Worm (Caenorhabditis elegans): ENCODE results near the gene ldb-1.

Gene ldb-1

ce11 chrX:11012337-11012736 lies 16.4 kb upstream of the ldb-1 start, which contains the start of gene F58A3.3:
Gene F58A3.3 (plus strand): TSS chrX:11012637.
- TF ChIP-seq unc-62 (GFP tag; optimal IDR thresholded peaks at IDR 0.05), result no peak

DNA sequence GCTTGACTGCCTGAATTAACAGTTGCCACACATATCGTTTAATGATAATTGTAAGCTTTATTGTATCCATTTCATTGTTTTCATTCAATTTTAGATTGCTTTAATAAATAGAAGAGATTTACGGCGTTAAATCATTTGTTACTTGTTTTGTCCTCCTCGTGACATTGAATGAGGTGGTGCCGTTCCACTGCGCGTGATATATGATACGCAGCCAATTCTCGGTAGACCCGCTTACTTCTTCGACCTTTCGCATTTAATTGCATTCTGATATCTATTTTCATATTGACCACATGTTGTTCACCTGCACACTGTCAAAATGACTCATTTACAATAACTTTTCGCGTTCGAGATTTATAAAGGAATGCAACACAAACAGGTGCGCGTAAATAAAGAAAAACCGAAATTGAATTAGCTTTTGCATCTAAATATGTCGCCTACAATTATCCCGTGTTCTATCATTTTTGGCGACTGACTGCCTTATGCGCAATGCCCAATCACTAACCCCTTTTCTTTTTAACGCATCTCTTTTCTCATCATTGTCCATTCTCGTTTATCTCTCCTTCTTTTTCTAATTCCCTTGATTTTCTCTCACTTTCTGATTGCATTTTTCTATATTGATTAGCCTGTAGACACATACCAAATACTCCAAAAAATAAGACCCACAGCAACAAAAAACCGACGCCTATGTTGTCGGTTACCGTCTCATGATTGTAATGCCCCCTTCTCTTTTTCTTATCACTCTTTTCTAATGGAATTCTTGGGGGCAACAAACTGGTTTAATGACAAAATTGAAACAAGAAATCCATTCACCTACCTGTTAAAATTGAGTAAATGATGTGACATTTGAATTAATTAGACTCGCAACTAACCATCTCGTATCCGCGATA lies 14.1 kb upstream of the ldb-1 start:
- no peak for TF ChIP-seq unc-62 (GFP tag; optimal IDR thresholded peaks at IDR 0.05)

ce11 chrX:11016100-11016499 lies 12.6 kb upstream of the ldb-1 start, which contains the start of gene egl-15:
Gene egl-15 (plus strand): TSS chrX:11016400.
- no peak for TF ChIP-seq unc-62 (GFP tag; optimal IDR thresholded peaks at IDR 0.05)

DNA sequence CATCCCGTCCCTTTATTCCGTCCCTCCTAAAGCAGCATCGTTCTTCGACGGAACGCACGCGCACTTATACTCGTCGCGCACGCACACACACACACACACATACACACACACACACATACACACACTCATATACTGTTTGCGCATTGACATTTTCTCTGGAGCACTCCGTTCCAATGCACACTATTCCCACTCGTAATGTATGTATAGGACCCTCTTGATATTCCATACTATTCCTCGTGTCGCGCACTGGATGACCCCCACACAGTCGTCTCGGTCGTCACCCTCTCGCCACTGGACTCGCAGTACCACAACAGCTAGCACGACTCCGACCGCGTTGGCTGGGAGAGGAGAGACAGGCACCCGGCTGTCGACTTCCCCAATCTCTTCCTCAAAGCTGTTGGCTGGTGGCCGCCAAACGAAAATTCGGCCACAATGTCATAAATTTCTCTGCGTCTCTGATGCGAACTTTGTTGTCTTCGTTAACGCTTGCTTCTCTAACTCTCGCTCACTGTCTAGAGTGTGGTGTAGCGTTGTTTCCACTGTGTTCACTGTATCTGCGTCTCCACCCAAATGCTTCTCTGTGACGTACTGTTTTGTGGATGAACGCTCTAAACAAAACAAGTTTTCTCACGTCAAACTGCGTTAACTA lies 2.5 kb downstream of the ldb-1 start:
- TF ChIP-seq unc-62 (GFP tag; optimal IDR thresholded peaks at IDR 0.05), result no peak

DNA sequence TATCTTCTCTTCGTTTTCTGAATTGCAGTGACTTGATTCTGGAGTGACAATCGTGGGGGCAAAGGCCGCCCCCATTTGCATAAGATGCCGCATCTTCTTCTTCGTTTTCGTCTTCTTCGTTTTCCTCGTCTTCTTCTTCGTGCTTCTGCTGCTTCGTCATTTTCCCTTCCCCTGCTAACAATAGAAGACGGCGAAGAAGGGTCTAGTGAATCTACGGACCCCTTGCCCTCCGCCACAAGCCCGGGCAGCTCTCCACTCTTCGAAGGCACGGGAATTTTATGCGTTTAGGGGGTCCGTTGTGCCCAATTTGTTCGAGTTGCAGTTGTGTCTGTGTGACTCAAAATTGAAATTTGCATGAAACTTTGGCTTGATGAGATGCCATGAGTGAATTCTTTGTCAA lies 3.2 kb downstream of the ldb-1 start:
- no peak for TF ChIP-seq unc-62 (GFP tag; optimal IDR thresholded peaks at IDR 0.05)

DNA sequence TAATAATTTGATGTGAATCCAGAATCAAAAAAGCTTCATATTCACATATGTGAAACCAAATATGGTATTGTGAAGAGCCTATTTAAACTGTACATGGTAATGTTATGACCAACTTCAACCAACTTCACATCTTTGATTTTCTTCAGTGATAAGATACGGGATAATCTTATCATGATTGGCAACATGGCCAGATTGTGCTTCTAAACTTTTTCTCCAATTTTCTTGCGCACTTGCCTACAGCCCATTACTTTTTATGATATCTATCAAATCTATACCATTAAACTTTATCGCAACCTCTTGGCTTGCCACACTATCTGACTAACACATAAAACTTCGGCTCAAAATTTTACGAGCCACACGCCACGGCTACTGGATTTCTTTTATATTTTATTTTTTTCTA lies 3.7 kb downstream of the ldb-1 start:
- TF ChIP-seq unc-62 (GFP tag; optimal IDR thresholded peaks at IDR 0.05), result no peak

DNA sequence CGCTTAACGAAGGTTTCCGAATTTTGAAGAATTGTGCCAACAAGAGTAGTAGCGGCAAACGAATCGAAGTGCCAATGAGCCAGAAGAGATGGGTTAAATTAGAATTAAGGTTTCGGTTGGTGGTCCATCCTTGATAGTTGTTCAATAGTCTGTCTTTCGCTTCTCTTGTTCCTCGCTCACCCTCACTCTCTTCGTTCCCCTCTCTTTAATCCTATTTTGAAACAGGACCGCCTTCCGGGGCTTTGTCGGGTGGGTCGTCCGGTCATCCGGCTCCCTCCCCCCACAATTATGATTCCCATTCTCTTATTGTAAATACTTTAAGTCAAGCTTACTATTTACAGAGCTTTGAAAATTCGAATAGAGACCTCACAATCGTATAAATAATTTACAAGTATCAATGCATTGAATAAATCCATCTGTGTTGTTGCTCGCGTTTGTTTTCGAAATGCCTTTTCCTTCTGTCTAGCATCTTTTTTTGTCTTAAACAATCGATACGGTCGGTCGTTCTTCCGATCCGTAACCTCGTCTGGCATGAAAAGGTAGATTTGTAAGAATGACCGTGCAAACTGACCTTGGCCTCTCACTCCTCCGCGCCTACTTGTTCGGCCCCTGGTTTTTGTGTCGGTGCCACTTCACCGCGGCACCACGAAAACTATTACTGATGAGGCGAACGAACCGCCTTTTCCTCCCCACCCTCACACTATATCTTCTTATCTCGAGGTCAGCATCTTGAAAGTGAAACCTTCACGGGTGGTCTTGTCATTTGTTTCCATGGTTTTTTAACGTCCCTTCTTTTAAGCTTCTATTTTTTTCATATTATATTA lies 4.6 kb downstream of the ldb-1 start:
- no peak for TF ChIP-seq unc-62 (GFP tag; optimal IDR thresholded peaks at IDR 0.05)

DNA sequence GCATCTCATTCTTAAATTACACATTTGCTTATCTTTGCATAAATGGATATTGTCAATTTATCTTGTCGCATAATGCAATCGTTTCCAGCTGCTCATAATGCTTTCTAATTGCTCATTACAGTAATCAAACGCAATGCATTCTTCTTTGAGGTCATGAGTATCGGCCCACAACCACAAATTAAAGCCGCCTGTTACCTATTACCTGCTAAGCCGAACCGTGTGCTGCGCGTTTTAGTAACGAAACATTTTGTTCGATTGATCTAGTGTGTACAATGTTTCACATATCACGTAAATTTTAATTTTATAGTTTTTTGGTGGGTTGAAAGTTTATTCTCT lies 5.2 kb downstream of the ldb-1 start:
- TF ChIP-seq unc-62 (GFP tag; optimal IDR thresholded peaks at IDR 0.05), result no peak

DNA sequence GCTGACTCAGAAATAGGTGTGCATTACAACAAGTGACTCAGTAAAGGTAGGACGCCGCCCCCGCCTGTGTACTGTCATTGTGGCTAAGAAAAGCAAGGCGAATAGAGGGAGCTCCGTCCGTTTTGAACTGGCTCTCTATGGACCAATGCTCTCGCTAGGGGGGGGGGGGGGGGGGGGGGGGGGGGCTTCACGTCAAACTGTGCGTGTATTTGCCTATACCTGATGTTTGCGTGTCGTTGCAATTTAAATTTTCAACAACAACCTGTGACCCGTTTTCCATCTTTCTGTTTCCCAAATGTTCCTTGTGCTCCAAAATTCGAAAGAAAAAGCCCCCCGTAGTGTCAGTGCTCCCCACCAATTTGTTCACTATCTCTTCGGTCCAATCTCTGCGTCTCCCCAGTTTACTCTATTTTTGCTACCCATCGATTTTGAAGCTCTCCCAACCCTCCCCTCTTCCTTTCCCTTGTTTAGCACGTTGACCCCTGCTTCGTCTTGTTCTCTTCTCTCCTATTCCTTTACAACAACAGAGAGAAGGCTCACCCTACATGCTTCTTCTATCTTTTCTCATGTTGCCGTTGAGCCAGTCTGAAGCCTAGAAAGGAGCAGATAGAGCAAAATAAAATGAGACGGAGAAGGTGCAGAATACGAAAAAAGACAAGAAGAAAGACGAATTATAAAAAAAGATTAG lies 5.9 kb downstream of the ldb-1 start:
- TF ChIP-seq unc-62 (GFP tag; optimal IDR thresholded peaks at IDR 0.05), result no peak

DNA sequence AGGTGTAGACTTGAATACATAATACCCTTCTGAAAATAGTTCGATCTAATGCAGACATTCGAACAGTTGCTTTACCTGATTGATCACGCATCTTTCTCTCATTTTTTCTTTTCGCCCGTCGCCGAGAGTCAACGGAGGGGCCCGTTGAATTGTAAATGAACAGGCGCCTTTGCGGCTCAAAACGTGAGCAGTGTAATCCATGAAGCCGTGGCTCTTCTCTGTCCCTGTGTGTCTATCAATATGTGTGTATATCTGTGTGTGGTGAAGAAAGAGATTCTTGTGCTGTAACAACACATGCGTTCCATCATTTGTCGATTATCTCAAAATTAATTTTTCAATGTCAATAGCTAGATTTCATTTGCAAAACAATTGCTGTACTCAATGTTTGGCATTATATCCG lies 6.8 kb downstream of the ldb-1 start:
- TF ChIP-seq unc-62 (GFP tag; optimal IDR thresholded peaks at IDR 0.05), result no peak

DNA sequence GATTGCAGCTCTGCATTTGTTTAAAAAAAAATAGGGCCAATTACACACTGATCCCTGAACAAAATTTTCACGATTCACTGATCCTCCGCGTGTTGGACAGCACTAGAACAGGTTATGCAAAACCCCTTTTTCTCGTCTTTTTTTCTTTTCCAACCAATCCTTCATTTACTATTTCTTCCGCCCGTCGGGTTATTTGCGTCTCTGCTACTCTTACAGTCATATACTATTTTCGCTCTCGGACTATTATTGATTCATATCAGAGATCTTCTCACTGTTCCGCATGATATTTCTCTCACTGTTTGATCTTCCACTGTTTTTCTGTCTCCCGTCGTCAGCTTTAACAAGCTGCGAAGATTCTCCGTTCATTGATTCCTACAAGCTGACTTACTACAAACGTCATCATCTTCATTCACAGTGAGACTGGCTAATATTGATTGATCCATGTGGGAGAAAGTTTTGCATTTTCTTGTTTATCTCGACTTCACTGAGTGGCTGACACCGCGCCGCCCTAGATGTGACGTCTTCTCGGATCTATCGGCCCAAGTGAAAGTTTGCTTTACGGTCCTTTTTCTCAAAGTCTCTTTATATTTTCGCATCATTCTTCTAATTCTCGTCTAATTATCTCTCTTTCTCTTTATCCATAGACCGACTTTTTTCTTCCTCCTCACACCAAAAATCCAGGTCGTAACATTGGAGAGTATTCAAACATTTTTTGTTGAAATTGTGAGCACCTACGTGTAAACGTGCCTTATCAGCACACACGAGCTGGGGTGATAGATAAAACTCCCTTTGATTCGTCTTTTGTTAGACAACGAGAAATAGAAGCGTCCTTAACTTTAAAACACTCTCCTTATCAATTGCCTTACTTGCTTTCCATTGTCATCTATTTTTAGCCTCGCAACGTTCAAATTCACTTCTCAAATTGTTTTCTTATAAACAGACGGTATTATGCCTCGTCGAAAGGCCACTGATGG lies 7.7 kb downstream of the ldb-1 start:
- TF ChIP-seq unc-62 (GFP tag; optimal IDR thresholded peaks at IDR 0.05), result no peak

- TF ChIP-seq unc-62 (GFP tag; optimal IDR thresholded peaks at IDR 0.05), result no peak
Observed at ce11 chrX:11038221-11038620, 9.5 kb downstream of the ldb-1 start.

DNA sequence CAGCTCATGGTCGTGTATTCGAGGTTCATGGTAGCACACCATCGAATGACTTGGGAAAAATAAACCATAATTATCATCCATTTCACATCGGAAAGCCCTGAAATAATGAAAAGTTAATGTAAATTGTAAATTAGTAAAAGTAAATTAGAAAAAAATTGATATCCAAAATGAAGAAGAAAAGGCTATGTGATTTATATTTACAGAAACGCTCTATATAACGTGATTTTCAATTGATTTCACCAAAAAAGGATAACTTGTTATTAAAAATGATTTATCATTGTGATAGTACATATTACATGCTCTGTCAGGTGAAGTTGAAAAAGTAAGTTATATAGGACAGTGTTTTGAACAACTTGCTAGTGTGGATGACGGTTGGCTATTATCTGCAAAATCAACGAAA lies 14.1 kb downstream of the ldb-1 start, which contains the start of gene C09F12.3:
Gene C09F12.3, minus strand, starts transcription at position 101 of the 400 bp plus-strand sequence.
- no peak for TF ChIP-seq unc-62 (GFP tag; optimal IDR thresholded peaks at IDR 0.05)

DNA sequence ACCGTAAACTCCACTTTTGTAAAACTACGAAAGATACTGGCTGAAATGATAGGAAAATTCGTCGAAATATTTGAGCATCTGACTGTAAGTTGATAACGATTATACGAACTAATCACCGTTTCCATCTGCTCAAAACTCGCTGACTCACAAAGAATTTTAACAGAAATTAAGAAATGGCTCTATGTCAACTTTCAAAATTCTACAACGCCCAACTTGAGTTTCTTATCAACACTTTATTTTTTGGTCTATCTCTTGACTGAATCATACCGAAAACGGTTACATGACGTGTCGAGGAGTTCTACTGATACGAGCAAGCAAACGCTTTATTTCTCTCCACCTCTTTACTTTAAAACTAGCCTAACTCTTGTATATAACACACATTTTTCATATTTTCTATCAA lies 18.5 kb downstream of the ldb-1 start, which contains the start of gene clc-1:
Gene clc-1, plus strand, starts transcription at position 264 of the 400 bp plus-strand sequence.
- no peak for TF ChIP-seq unc-62 (GFP tag; optimal IDR thresholded peaks at IDR 0.05)

Measured in whole organism, dauer.